Worm (Caenorhabditis elegans): ENCODE measurements around the gene hum-8.

hum-8 gene

DNA sequence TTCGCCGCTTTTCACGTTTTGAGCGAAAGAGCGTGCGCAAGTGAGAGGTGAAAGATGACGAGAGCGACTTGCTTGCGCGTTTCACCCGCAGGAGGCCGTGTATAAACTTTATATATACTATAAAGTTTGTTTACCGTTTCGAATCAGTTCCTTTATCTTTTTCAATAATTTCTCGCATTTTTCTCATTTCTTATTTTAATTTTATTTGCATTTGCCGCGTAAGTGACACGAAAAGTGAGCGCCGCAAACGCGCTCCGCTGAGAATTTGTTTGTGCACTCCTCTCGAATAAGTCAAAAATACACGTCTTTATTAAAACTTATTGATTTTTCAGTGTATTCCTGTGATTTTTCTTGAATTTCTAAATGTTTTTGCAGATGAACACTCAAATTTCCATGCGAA lies 3.3 kb upstream of the hum-8 start, which contains the start of gene mrpl-55 (continued):
- 0 out of 2 replicates have a peak, but pooled peaks have one; percentile 60 for TF ChIP-seq ceh-20 (GFP tag; IDR thresholded peaks at IDR 0.05)
- TF ChIP-seq ZK546.5 (tag; optimal IDR thresholded peaks at IDR 0.05) = no peak
- no peak for TF ChIP-seq nhr-76 (tag; optimal IDR thresholded peaks at IDR 0.05)
- TF ChIP-seq hlh-30 (tag; optimal IDR thresholded peaks at IDR 0.05; ENCODE audit: insufficient read depth) = peak; percentile 75
- peak; percentile 65 for TF ChIP-seq nhr-11 (tag; optimal IDR thresholded peaks at IDR 0.05)
- TF ChIP-seq lin-13 (GFP tag; optimal IDR thresholded peaks at IDR 0.05) = peak; percentile 80
- TF ChIP-seq nhr-77 (tag; optimal IDR thresholded peaks at IDR 0.05) = peak; percentile 77
- no peak for TF ChIP-seq egl-27 (tag; optimal IDR thresholded peaks at IDR 0.05)
- no peak for TF ChIP-seq unc-39 (tag; optimal IDR thresholded peaks at IDR 0.05)
- peak; percentile 95 for TF ChIP-seq dpl-1 (GFP tag; optimal IDR thresholded peaks at IDR 0.05)
- TF ChIP-seq jun-1 (tag; optimal IDR thresholded peaks at IDR 0.05) = no peak
- TF ChIP-seq dmd-6 (GFP tag; IDR thresholded peaks at IDR 0.05) = peak; percentile 46
- no peak for TF ChIP-seq daf-12 (tag; optimal IDR thresholded peaks at IDR 0.05)
- TF ChIP-seq zip-11 (GFP tag; IDR thresholded peaks at IDR 0.05) = no peak
- TF ChIP-seq nhr-28 (tag; optimal IDR thresholded peaks at IDR 0.05) = peak; percentile 76
- peak; percentile 1 for TF ChIP-seq mxl-3 (GFP tag; optimal IDR thresholded peaks at IDR 0.05)
- peak; percentile 83 for TF ChIP-seq dve-1 (tag; optimal IDR thresholded peaks at IDR 0.05; ENCODE audit: insufficient read depth)
- TF ChIP-seq sdz-12 (GFP tag; optimal IDR thresholded peaks at IDR 0.05) = no peak
- peak; percentile 99 for TF ChIP-seq lin-38 (GFP tag; IDR thresholded peaks at IDR 0.05)
- peak; percentile 31 for TF ChIP-seq ztf-7 (tag; optimal IDR thresholded peaks at IDR 0.05)
- TF ChIP-seq lin-29 (GFP tag; IDR thresholded peaks at IDR 0.05) = peak; percentile 72
- peak; percentile 66 for TF ChIP-seq fkh-10 (GFP tag; optimal IDR thresholded peaks at IDR 0.05)
- TF ChIP-seq T20F7.1 (GFP tag; optimal IDR thresholded peaks at IDR 0.05) = peak; percentile 81
- peak; percentile 62 for TF ChIP-seq hlh-11 (tag; optimal IDR thresholded peaks at IDR 0.05)
- TF ChIP-seq mdl-1 (tag; optimal IDR thresholded peaks at IDR 0.05) = peak in 1 of 2 experiments; percentile 62
- TF ChIP-seq nhr-6 (tag; optimal IDR thresholded peaks at IDR 0.05) = no peak
- TF ChIP-seq hmg-1.1 (GFP tag; IDR thresholded peaks at IDR 0.05) = peak; percentile 71
- TF ChIP-seq ceh-28 (tag; optimal IDR thresholded peaks at IDR 0.05) = peak; percentile 6
- no peak for TF ChIP-seq dmd-8 (GFP tag; IDR thresholded peaks at IDR 0.05)
- no peak for TF ChIP-seq attf-4 (tag; optimal IDR thresholded peaks at IDR 0.05)
- no peak for TF ChIP-seq F10B5.3 (tag; optimal IDR thresholded peaks at IDR 0.05)
- no peak for TF ChIP-seq ceh-32 (tag; optimal IDR thresholded peaks at IDR 0.05; ENCODE audit: poor library complexity)
- TF ChIP-seq lin-1 (GFP tag; IDR thresholded peaks at IDR 0.05) = no peak
- 0 out of 2 replicates have a peak, but pooled peaks have one; percentile 32 for TF ChIP-seq snpc-1.2 (GFP tag; IDR thresholded peaks at IDR 0.05)
- TF ChIP-seq aha-1 (tag) = peak; percentile 99
- TF ChIP-seq lin-39 (tag; optimal IDR thresholded peaks at IDR 0.05) = no peak
- TF ChIP-seq duxl-1 (tag; optimal IDR thresholded peaks at IDR 0.05; ENCODE audit: poor library complexity) = peak; percentile 52
- TF ChIP-seq pha-4 (GFP tag; IDR thresholded peaks at IDR 0.05) = no peak
- peak; percentile 24 for TF ChIP-seq pha-4 (tag; optimal IDR thresholded peaks at IDR 0.05)
- peak; percentile 62 for TF ChIP-seq T26A8.4 (GFP tag; IDR thresholded peaks at IDR 0.05)

DNA sequence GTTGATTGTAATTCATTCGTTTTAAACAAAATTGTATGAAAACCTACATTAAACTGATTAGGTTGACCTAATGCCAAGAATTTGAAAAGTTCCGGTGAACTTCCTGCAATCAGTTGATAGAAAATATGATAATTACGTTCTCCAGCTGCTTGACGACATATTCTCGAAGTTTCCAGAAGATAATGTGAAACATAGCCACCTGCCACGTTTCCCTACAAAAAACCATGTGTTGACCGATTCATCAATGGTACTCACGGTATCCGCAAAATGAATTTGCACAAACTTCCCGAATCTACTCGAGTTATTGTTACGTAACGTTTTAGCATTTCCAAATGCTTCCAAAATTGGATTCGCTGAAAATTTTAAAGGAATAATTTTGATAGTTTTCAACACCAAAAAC lies 2.0 kb downstream of the hum-8 start:
- TF ChIP-seq aha-1 (tag) (peak; percentile 91), D1046.2 (GFP tag; IDR thresholded peaks at IDR 0.05) (no peak)

DNA sequence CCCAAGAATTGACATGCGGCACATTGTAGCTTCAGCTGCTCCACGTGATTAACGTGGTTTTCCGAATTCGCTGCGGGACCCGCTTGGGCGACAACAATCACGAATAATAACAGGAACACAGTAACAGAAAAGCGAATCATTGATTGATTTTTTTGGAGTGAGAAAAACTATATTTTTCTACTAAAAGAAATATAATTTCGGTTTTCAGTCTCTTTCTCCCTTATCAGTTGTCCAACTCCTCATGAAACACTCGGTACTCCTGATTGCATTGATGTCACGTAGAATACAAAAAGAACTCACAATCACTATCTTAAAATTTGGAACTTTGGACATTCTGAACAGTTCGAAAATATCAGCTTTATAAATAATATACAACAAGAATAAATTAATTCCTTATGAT lies 11.5 kb downstream of the hum-8 start, which contains the start of gene Y66H1A.5:
Y66H1A.5 (minus strand) TSS at position 265 of the 400 bp plus-strand sequence.
- TF ChIP-seq pqm-1 (tag; optimal IDR thresholded peaks at IDR 0.05) = peak; percentile 74
- TF ChIP-seq dve-1 (tag; optimal IDR thresholded peaks at IDR 0.05; ENCODE audit: insufficient read depth) = peak; percentile 66
- peak in 1 of 2 experiments; percentile 60 for TF ChIP-seq hif-1 (tag; optimal IDR thresholded peaks at IDR 0.05)
- peak; percentile 10 for TF ChIP-seq mep-1 (tag; optimal IDR thresholded peaks at IDR 0.05)
- peak; percentile 5 for TF ChIP-seq hlh-30 (tag; optimal IDR thresholded peaks at IDR 0.05; ENCODE audit: insufficient read depth)
- TF ChIP-seq nhr-28 (tag; optimal IDR thresholded peaks at IDR 0.05) = peak; percentile 94
- TF ChIP-seq F49E8.2 (tag; optimal IDR thresholded peaks at IDR 0.05; ENCODE audit: borderline replicate concordance) = no peak
- peak; percentile 89 for TF ChIP-seq nhr-77 (tag; optimal IDR thresholded peaks at IDR 0.05)
- no peak for TF ChIP-seq daf-19 (GFP tag; conservative IDR thresholded peaks at IDR 0.05)
- peak; percentile 31; the same call in 1 of the 2 replicates for TF ChIP-seq dmd-6 (GFP tag; IDR thresholded peaks at IDR 0.05)
- TF ChIP-seq daf-16 (GFP tag; optimal IDR thresholded peaks at IDR 0.05) = no peak
- TF ChIP-seq daf-16 (tag; optimal IDR thresholded peaks at IDR 0.05) = peak; percentile 46
- TF ChIP-seq fkh-10 (GFP tag; optimal IDR thresholded peaks at IDR 0.05) = no peak
- peak; percentile 41 for TF ChIP-seq nhr-10 (tag; optimal IDR thresholded peaks at IDR 0.05)
- no peak for TF ChIP-seq zip-11 (GFP tag; IDR thresholded peaks at IDR 0.05)
- peak; percentile 29 for TF ChIP-seq hlh-11 (tag; optimal IDR thresholded peaks at IDR 0.05)
- no peak for TF ChIP-seq lsy-2 (tag; optimal IDR thresholded peaks at IDR 0.05)
